Worm (Caenorhabditis elegans) whole organism, L1 larva: Measurements from ENCODE around the gene nhr-72.

ENCODE experiments used
- C04F5.9 ChIP-seq: sonication (generic microtip); optimal IDR thresholded peaks from 2 replicates; lab custom pipeline; 2016; ENCODE audit warnings: missing genetic modification characterization, missing compliant biosample characterization
- aha-1 ChIP-seq: fragments of 150-350 bp; optimal IDR thresholded peaks from 2 replicates; lab custom pipeline; 2014; ENCODE audit warnings: missing biosample characterization, missing genetic modification characterization
- alr-1 ChIP-seq: fragments of 200-800 bp; sonication (Bioruptor generic); optimal IDR thresholded peaks from 2 replicates; lab custom pipeline; 2018; ENCODE audit warnings: borderline replicate concordance, mild to moderate bottlenecking, missing genetic modification characterization, missing compliant biosample characterization
- aly-2 ChIP-seq: fragments of 150-350 bp; optimal IDR thresholded peaks from 2 replicates; lab custom pipeline; 2014; ENCODE audit warnings: missing biosample characterization, missing genetic modification characterization
- blmp-1 ChIP-seq: fragments of 150-350 bp; optimal IDR thresholded peaks from 2 replicates; lab custom pipeline; 2014; ENCODE audit warnings: missing biosample characterization, missing genetic modification characterization
- ceh-82 ChIP-seq, 3 experiments: fragments of 150-350 bp in 1 of 3; sonication (generic microtip) in 2 of 3; optimal IDR thresholded peaks; 2 replicates each; lab custom pipeline; 2014 to 2017; ENCODE audit warnings: missing biosample characterization in 3 of 3, missing genetic modification characterization in 3 of 3
- ceh-90 ChIP-seq: sonication (generic microtip); optimal IDR thresholded peaks from 2 replicates; lab custom pipeline; 2016; ENCODE audit warnings: missing genetic modification characterization, missing compliant biosample characterization
- ces-1 ChIP-seq: fragments of 150-350 bp; optimal IDR thresholded peaks from 2 replicates; lab custom pipeline; 2014; ENCODE audit warnings: missing biosample characterization, missing genetic modification reagents, missing genetic modification characterization
- dpl-1 ChIP-seq, 3 experiments: fragments of 150-350 bp in 2 of 3; sonication (generic microtip) in 1 of 3; optimal IDR thresholded peaks; 2 replicates each; lab custom pipeline; 2014 to 2017; ENCODE audit warnings: missing biosample characterization in 3 of 3, missing genetic modification characterization in 3 of 3, missing genetic modification reagents in 3 of 3
- dsc-1 ChIP-seq: sonication (generic microtip); optimal IDR thresholded peaks from 2 replicates; lab custom pipeline; 2016; ENCODE audit warnings: mild to moderate bottlenecking, missing genetic modification characterization, missing compliant biosample characterization
- efl-1 ChIP-seq, 4 experiments: fragments of 150-350 bp; optimal IDR thresholded peaks in 3 of 4; peaks in 1 of 4; 1 replicate in 1 of 4; 2 replicates in 3 of 4; lab custom pipeline; 2014; ENCODE audit warnings: missing biosample characterization in 2 of 4, missing genetic modification characterization in 2 of 4, missing genetic modification reagents in 2 of 4
- efl-3 ChIP-seq: fragments of 200-800 bp; sonication (Bioruptor generic); optimal IDR thresholded peaks from 2 replicates; lab custom pipeline; 2018; ENCODE audit warnings: mild to moderate bottlenecking, missing genetic modification characterization, missing compliant biosample characterization
- egl-13 ChIP-seq: sonication (generic microtip); optimal IDR thresholded peaks from 2 replicates; lab custom pipeline; 2016; ENCODE audit warnings: missing genotype, missing genetic modification reagents, missing genetic modification characterization, missing compliant biosample characterization
- egl-27 ChIP-seq, 2 experiments: fragments of 150-350 bp in 1 of 2; sonication (generic microtip); optimal IDR thresholded peaks; 3 replicates each; lab custom pipeline; 2017 to 2018; ENCODE audit warnings: missing biosample characterization in 2 of 2, missing genetic modification characterization in 2 of 2, missing genetic modification reagents in 2 of 2
- elt-3 ChIP-seq, 6 experiments: fragments of 150-350 bp in 1 of 6; sonication (generic microtip); optimal IDR thresholded peaks; 2 replicates each; lab custom pipeline; 2017 to 2018; ENCODE audit warnings: missing biosample characterization in 6 of 6, missing genetic modification characterization in 6 of 6, inconsistent platforms in 1 of 6
- ets-5 ChIP-seq: fragments of 200-800 bp; sonication (Bioruptor generic); IDR thresholded peaks from 2 replicates; pipeline ENCODE4 v1.3.6; 2022; ENCODE audit warnings: missing genetic modification characterization, missing compliant biosample characterization
- fkh-4 ChIP-seq: sonication (generic microtip); optimal IDR thresholded peaks from 2 replicates; lab custom pipeline; 2016; ENCODE audit warnings: missing compliant biosample characterization, missing genetic modification characterization, borderline replicate concordance
- fkh-8 ChIP-seq: sonication (generic microtip); optimal IDR thresholded peaks from 2 replicates; lab custom pipeline; 2016; ENCODE audit warnings: mild to moderate bottlenecking, missing genetic modification characterization, missing compliant biosample characterization
- grh-1 ChIP-seq: fragments of 200-800 bp; sonication (Bioruptor generic); IDR thresholded peaks from 2 replicates; pipeline ENCODE4 v1.3.6; 2022; ENCODE audit warnings: missing genetic modification reagents, missing genetic modification characterization, missing compliant biosample characterization
- hlh-17 ChIP-seq: fragments of 200-800 bp; sonication (Bioruptor generic); optimal IDR thresholded peaks from 2 replicates; lab custom pipeline; 2018; ENCODE audit warnings: missing genetic modification characterization, mild to moderate bottlenecking, missing compliant biosample characterization, moderate library complexity, borderline replicate concordance
- hlh-4 ChIP-seq: sonication (generic microtip); optimal IDR thresholded peaks from 2 replicates; lab custom pipeline; 2016; ENCODE audit warnings: mild to moderate bottlenecking, missing genetic modification characterization, missing compliant biosample characterization
- irx-1 ChIP-seq: sonication (generic microtip); optimal IDR thresholded peaks from 2 replicates; lab custom pipeline; 2016; ENCODE audit warnings: missing genetic modification characterization, missing compliant biosample characterization
- isw-1 ChIP-seq: fragments of 200-800 bp; sonication (Bioruptor generic); IDR thresholded peaks from 2 replicates; pipeline ENCODE4 v1.3.6; 2022; ENCODE audit warnings: missing genetic modification characterization, missing compliant biosample characterization
- jun-1 ChIP-seq: fragments of 150-350 bp; optimal IDR thresholded peaks from 2 replicates; lab custom pipeline; 2014; ENCODE audit warnings: missing biosample characterization, missing genetic modification reagents, missing genetic modification characterization
- lin-13 ChIP-seq: fragments of 150-350 bp; optimal IDR thresholded peaks from 2 replicates; lab custom pipeline; 2014; ENCODE audit warnings: missing biosample characterization, missing genetic modification reagents, missing genetic modification characterization
- lin-15B ChIP-seq: fragments of 150-350 bp; sonication (generic microtip); optimal IDR thresholded peaks from 3 replicates; lab custom pipeline; 2014; ENCODE audit warnings: missing biosample characterization, missing genetic modification characterization
- lin-35 ChIP-seq, 2 experiments: fragments of 150-350 bp; optimal IDR thresholded peaks; 2 replicates each; lab custom pipeline; 2014; ENCODE audit warnings: missing biosample characterization in 2 of 2, missing genetic modification characterization in 2 of 2, missing genetic modification reagents in 2 of 2
- lin-39 ChIP-seq: fragments of 150-350 bp; optimal IDR thresholded peaks from 2 replicates; lab custom pipeline; 2014; ENCODE audit warnings: missing biosample characterization, missing genetic modification reagents, missing genetic modification characterization
- lir-3 ChIP-seq: sonication (generic microtip); optimal IDR thresholded peaks from 2 replicates; lab custom pipeline; 2016; ENCODE audit warnings: mild to moderate bottlenecking, missing genetic modification characterization, moderate library complexity, missing compliant biosample characterization; ENCODE audit not compliant: poor library complexity
- mab-9 ChIP-seq: fragments of 200-800 bp; sonication (Bioruptor generic); IDR thresholded peaks from 2 replicates; pipeline ENCODE4 v1.3.6; 2022; ENCODE audit warnings: missing genetic modification reagents, missing genetic modification characterization, missing compliant biosample characterization
- mep-1 ChIP-seq: fragments of 150-350 bp; optimal IDR thresholded peaks from 2 replicates; lab custom pipeline; 2014; ENCODE audit warnings: missing biosample characterization, missing genetic modification characterization
- nhr-12 ChIP-seq: sonication (generic microtip); optimal IDR thresholded peaks from 2 replicates; lab custom pipeline; 2017; ENCODE audit warnings: missing biosample characterization, missing genetic modification characterization
- nhr-19 ChIP-seq: fragments of 200-800 bp; sonication (Bioruptor generic); conservative IDR thresholded peaks from 2 replicates; pipeline ENCODE4 v1.3.6; 2022; ENCODE audit warnings: missing genetic modification characterization, missing compliant biosample characterization
- nhr-28 ChIP-seq: fragments of 150-350 bp; optimal IDR thresholded peaks from 2 replicates; lab custom pipeline; 2014; ENCODE audit warnings: missing biosample characterization, missing genetic modification characterization
- nhr-84 ChIP-seq: sonication (generic microtip); optimal IDR thresholded peaks from 2 replicates; lab custom pipeline; 2017; ENCODE audit warnings: missing biosample characterization, missing genetic modification characterization
- nhr-85 ChIP-seq: sonication (generic microtip); peaks from one replicate; lab custom pipeline; 2016; ENCODE audit warnings: missing genetic modification characterization, inconsistent platforms, missing compliant biosample characterization
- nhr-90 ChIP-seq: sonication (generic microtip); optimal IDR thresholded peaks from 2 replicates; lab custom pipeline; 2016; ENCODE audit warnings: mild to moderate bottlenecking, missing genetic modification characterization, missing compliant biosample characterization; ENCODE audit not compliant: poor library complexity
- pax-3 ChIP-seq: fragments of 200-800 bp; sonication (Bioruptor generic); optimal IDR thresholded peaks from 2 replicates; lab custom pipeline; 2018; ENCODE audit warnings: mild to moderate bottlenecking, missing genetic modification characterization, moderate library complexity, missing compliant biosample characterization
- rnt-1 ChIP-seq: sonication (generic microtip); optimal IDR thresholded peaks from 2 replicates; lab custom pipeline; 2016; ENCODE audit warnings: mild to moderate bottlenecking, missing genetic modification characterization, moderate library complexity, missing compliant biosample characterization
- sox-4 ChIP-seq: sonication (generic microtip); optimal IDR thresholded peaks from 2 replicates; lab custom pipeline; 2016; ENCODE audit warnings: missing genetic modification characterization, missing compliant biosample characterization
- sptf-1 ChIP-seq: fragments of 150-350 bp; optimal IDR thresholded peaks from 2 replicates; lab custom pipeline; 2014; ENCODE audit warnings: missing biosample characterization, missing genetic modification characterization
- sup-37 ChIP-seq: fragments of 200-800 bp; sonication (Bioruptor generic); optimal IDR thresholded peaks from 2 replicates; lab custom pipeline; 2018; ENCODE audit warnings: mild to moderate bottlenecking, missing genetic modification characterization, missing compliant biosample characterization
- tbx-2 ChIP-seq: sonication (generic microtip); optimal IDR thresholded peaks from 2 replicates; lab custom pipeline; 2016; ENCODE audit warnings: missing genetic modification characterization, missing compliant biosample characterization
- tlp-1 ChIP-seq: fragments of 150-350 bp; optimal IDR thresholded peaks from 2 replicates; lab custom pipeline; 2014; ENCODE audit warnings: missing biosample characterization, missing genetic modification characterization
- unc-130 ChIP-seq: fragments of 150-350 bp; optimal IDR thresholded peaks from 2 replicates; lab custom pipeline; 2017; ENCODE audit warnings: missing biosample characterization, missing genetic modification characterization, inconsistent platforms
- unc-30 ChIP-seq: sonication (generic microtip); optimal IDR thresholded peaks from 2 replicates; lab custom pipeline; 2017; ENCODE audit warnings: missing biosample characterization, missing genetic modification characterization
- unc-62 ChIP-seq: fragments of 150-350 bp; optimal IDR thresholded peaks from 2 replicates; lab custom pipeline; 2014; ENCODE audit warnings: missing biosample characterization, missing genetic modification reagents, missing genetic modification characterization
- xbp-1 ChIP-seq: sonication (generic microtip); optimal IDR thresholded peaks from 2 replicates; lab custom pipeline; 2016; ENCODE audit warnings: missing genetic modification characterization, missing compliant biosample characterization
- zag-1 ChIP-seq: fragments of 150-350 bp; optimal IDR thresholded peaks from 2 replicates; lab custom pipeline; 2014; ENCODE audit warnings: missing biosample characterization, missing genetic modification characterization
- zip-4 ChIP-seq: fragments of 200-800 bp; sonication (Bioruptor generic); optimal IDR thresholded peaks from 2 replicates; lab custom pipeline; 2018; ENCODE audit warnings: mild to moderate bottlenecking, missing genetic modification characterization, moderate library complexity, missing compliant biosample characterization
- ztf-4 ChIP-seq: fragments of 150-350 bp; optimal IDR thresholded peaks from 2 replicates; lab custom pipeline; 2014; ENCODE audit warnings: missing biosample characterization, missing genetic modification characterization

The nhr-72 gene

DNA sequence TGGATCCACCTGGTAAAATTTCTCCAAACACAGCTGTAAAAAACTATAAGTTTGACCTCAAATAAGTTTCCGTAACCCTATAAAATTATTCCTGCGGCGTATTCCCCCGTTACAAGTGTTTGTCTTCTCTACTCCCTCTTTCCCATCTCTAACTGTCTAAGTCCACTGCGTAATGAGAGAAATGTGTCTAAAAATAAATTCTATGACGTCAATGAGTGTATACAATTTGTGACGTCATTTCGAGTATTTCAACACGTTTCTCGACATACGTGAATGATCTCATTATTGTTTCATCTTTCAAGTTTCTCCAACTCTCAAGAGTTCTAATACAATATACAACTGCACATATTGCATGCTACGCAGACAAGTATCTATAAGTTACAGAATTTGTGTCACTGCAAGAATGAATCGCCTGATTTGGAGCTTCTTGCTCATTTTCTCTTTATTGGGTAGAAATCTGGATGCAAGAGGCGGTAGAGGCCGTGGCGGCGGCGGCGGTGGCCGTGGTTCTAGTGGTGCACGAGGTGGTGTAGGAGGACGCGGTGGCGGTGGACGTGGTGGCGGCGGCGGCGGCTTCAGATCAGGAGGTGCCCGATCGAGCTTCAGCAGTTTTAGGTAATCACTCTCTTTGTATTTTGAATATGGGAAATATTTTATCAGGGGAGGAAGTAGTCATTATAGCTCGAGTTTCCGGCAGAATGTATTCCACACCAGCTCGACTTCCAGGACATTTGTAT lies 47.4 kb upstream of the nhr-72 start, which contains the start of gene F53C3.6 (continued):
- TF ChIP-seq grh-1 (peak; percentile 40), hlh-17 (no peak), isw-1 (peak; percentile 48; the same call in 1 of the 2 replicates), fkh-8 (tag; lab: Kevin White, UChicago) (peak; percentile 61), ets-5 (GFP tag; lab: Robert Waterston, UW) (no peak), nhr-12 (tag; lab: Kevin White, UChicago) (no peak), nhr-84 (tag; lab: Kevin White, UChicago) (no peak), aha-1 (no peak), fkh-4 (no peak), unc-62 (GFP tag; lab: Kevin White, UChicago) (no peak), rnt-1 (tag; lab: Kevin White, UChicago) (peak; percentile 37), hlh-4 (tag; lab: Kevin White, UChicago) (no peak), ztf-4 (tag; lab: Kevin White, UChicago) (peak; percentile 60), zag-1 (tag; lab: Kevin White, UChicago) (no peak), alr-1 (tag; lab: Kevin White, UChicago) (no peak), sup-37 (no peak), jun-1 (tag; lab: Kevin White, UChicago) (peak; percentile 28), nhr-90 (tag; lab: Kevin White, UChicago) (peak; percentile 21), tlp-1 (no peak), sox-4 (tag; lab: Kevin White, UChicago) (peak; percentile 48), ceh-82 (tag; optimal IDR thresholded peaks at IDR 0.05; lab: Kevin White, UChicago) (peak in 2 of 3 experiments; percentile 36 to 67), dsc-1 (tag; lab: Kevin White, UChicago) (peak; percentile 71), nhr-19 (GFP tag; lab: Robert Waterston, UW) (peak; percentile 53), lin-39 (tag; lab: Kevin White, UChicago) (peak; percentile 47), unc-130 (tag; lab: Kevin White, UChicago) (no peak), dpl-1 (GFP tag; optimal IDR thresholded peaks at IDR 0.05; lab: Kevin White, UChicago) (peak in 2 of 3 experiments; percentile 30 to 38), ceh-90 (tag; lab: Kevin White, UChicago) (no peak), lin-15B (tag; lab: Kevin White, UChicago) (no peak), C04F5.9 (tag; lab: Kevin White, UChicago) (no peak), zip-4 (GFP tag; lab: Kevin White, UChicago) (peak; percentile 42), efl-3 (no peak), lir-3 (tag; lab: Kevin White, UChicago) (peak; percentile 72), sptf-1 (tag; lab: Kevin White, UChicago) (no peak), pax-3 (tag; lab: Kevin White, UChicago) (peak; percentile 11), nhr-85 (tag; lab: Kevin White, UChicago) (peak; percentile 89), egl-13 (tag; lab: Kevin White, UChicago) (peak; percentile 64), mab-9 (no peak), efl-1 (optimal IDR thresholded peaks at IDR 0.05; lab: Kevin White, UChicago) (peak; percentile 63 to 67), efl-1 (GFP tag; optimal IDR thresholded peaks at IDR 0.05 in 1 of 2; lab: Kevin White, UChicago) (peak; percentile 42 to 87)

- TF ChIP-seq egl-27 (tag; optimal IDR thresholded peaks at IDR 0.05; lab: Kevin White, UChicago): no peak
- TF ChIP-seq blmp-1 (tag; lab: Kevin White, UChicago): peak; percentile 45
- TF ChIP-seq aly-2 (tag; lab: Kevin White, UChicago): no peak
- TF ChIP-seq sup-37: no peak
- TF ChIP-seq zip-4 (GFP tag; lab: Kevin White, UChicago): no peak
- TF ChIP-seq unc-30 (tag; lab: Kevin White, UChicago): no peak
- TF ChIP-seq tbx-2 (tag; lab: Kevin White, UChicago): peak; percentile 55
- peak in 1 of 3 experiments; percentile 15 for TF ChIP-seq ceh-82 (tag; optimal IDR thresholded peaks at IDR 0.05; lab: Kevin White, UChicago)
- TF ChIP-seq ces-1: no peak
- TF ChIP-seq nhr-28 (tag; lab: Kevin White, UChicago): no peak
- TF ChIP-seq alr-1 (tag; lab: Kevin White, UChicago): no peak
- peak; percentile 57 for TF ChIP-seq mep-1 (tag; lab: Kevin White, UChicago)
- TF ChIP-seq xbp-1 (tag; lab: Kevin White, UChicago): peak; percentile 47
- TF ChIP-seq lin-13 (GFP tag; lab: Kevin White, UChicago): no peak
- peak in 2 of 6 experiments; percentile 39 to 59 for TF ChIP-seq elt-3 (tag; optimal IDR thresholded peaks at IDR 0.05; lab: Kevin White, UChicago)
- peak; percentile 24 to 56 for TF ChIP-seq lin-35 (GFP tag; optimal IDR thresholded peaks at IDR 0.05; lab: Kevin White, UChicago)
- no peak for TF ChIP-seq irx-1
Measured at ce11 chrII:3896920-3897319, 46.4 kb upstream of the nhr-72 start.
